Fruit fly (Drosophila melanogaster) whole organism, embryonic: Measurements from ENCODE around the gene Cpr.

Experiments used
- CG10209 ChIP-seq: fragments of 200-800 bp; sonication (Bioruptor generic); optimal IDR thresholded peaks from 3 replicates; lab custom pipeline; 2017; ENCODE audit warnings: missing biosample characterization, mild to moderate bottlenecking, missing genetic modification characterization, missing genetic modification reagents
- CG10267 ChIP-seq: fragments of 200-800 bp; sonication (Bioruptor generic); optimal IDR thresholded peaks from 2 replicates; lab custom pipeline; 2018; ENCODE audit warnings: missing biosample characterization, mild to moderate bottlenecking, missing genetic modification characterization, moderate library complexity
- CG10979 ChIP-seq: fragments of 200-800 bp; sonication (Bioruptor generic); optimal IDR thresholded peaks from 2 replicates; lab custom pipeline; 2018; ENCODE audit warnings: missing biosample characterization, mild to moderate bottlenecking, missing genetic modification characterization, moderate library complexity
- CG11247 ChIP-seq: fragments of 200-800 bp; sonication (Bioruptor generic); IDR thresholded peaks from 2 replicates; pipeline ENCODE4 v1.3.6; 2022; ENCODE audit warnings: missing biosample characterization, missing genetic modification characterization
- CG12104 ChIP-seq: fragments of 200-800 bp; sonication (Bioruptor generic); optimal IDR thresholded peaks from 3 replicates; lab custom pipeline; 2016; ENCODE audit warnings: missing biosample characterization, missing genetic modification characterization
- CG12659 ChIP-seq: fragments of 200-800 bp; sonication (Bioruptor generic); optimal IDR thresholded peaks from 3 replicates; lab custom pipeline; 2017; ENCODE audit warnings: mild to moderate bottlenecking, missing biosample characterization, missing genetic modification reagents, missing genetic modification characterization
- CG13287 ChIP-seq: fragments of 200-800 bp; sonication (Bioruptor generic); IDR thresholded peaks from 2 replicates; pipeline ENCODE4 v1.3.6; 2022; ENCODE audit warnings: missing biosample characterization, missing genetic modification characterization; ENCODE audit not compliant: partially characterized antibody
- CG14441 ChIP-seq: fragments of 200-800 bp; sonication (Bioruptor generic); IDR thresholded peaks from 2 replicates; pipeline ENCODE4 v1.3.6; 2022; ENCODE audit warnings: missing biosample characterization, missing genetic modification characterization
- CG15696 ChIP-seq: fragments of 200-800 bp; sonication (Bioruptor generic); optimal IDR thresholded peaks from 2 replicates; lab custom pipeline; 2019; ENCODE audit warnings: missing biosample characterization, mild to moderate bottlenecking, missing genetic modification characterization, moderate library complexity
- CG16863 ChIP-seq: fragments of 200-800 bp; sonication (Bioruptor generic); optimal IDR thresholded peaks from 3 replicates; lab custom pipeline; 2016; ENCODE audit warnings: missing biosample characterization, missing genetic modification characterization
- CG17829 ChIP-seq: fragments of 200-800 bp; optimal IDR thresholded peaks from 2 replicates; lab custom pipeline; 2019; ENCODE audit warnings: missing biosample characterization, mild to moderate bottlenecking, missing genetic modification characterization, moderate library complexity
- CG18262 ChIP-seq: fragments of 200-800 bp; optimal IDR thresholded peaks from 3 replicates; lab custom pipeline; 2019; ENCODE audit warnings: missing biosample characterization, mild to moderate bottlenecking, missing genetic modification characterization, moderate library complexity
- CG1832 ChIP-seq: fragments of 200-800 bp; sonication (Bioruptor generic); optimal IDR thresholded peaks from 2 replicates; lab custom pipeline; 2017; ENCODE audit warnings: missing biosample characterization, mild to moderate bottlenecking, missing genetic modification characterization, inconsistent platforms
- CG2202 ChIP-seq: fragments of 200-800 bp; sonication (Bioruptor generic); optimal IDR thresholded peaks from 2 replicates; lab custom pipeline; 2018; ENCODE audit warnings: missing biosample characterization, mild to moderate bottlenecking, missing genetic modification characterization
- CG3407 ChIP-seq: fragments of 200-800 bp; sonication (Bioruptor generic); optimal IDR thresholded peaks from 2 replicates; lab custom pipeline; 2018; ENCODE audit warnings: missing biosample characterization, mild to moderate bottlenecking, missing genetic modification characterization
- CG7372 ChIP-seq: fragments of 200-800 bp; sonication (Bioruptor generic); IDR thresholded peaks from 2 replicates; pipeline ENCODE4 v1.3.6; 2022; ENCODE audit warnings: missing biosample characterization, missing genetic modification characterization
- CG8388 ChIP-seq: fragments of 200-800 bp; sonication (Bioruptor generic); optimal IDR thresholded peaks from 2 replicates; lab custom pipeline; 2019; ENCODE audit warnings: missing biosample characterization, mild to moderate bottlenecking, missing genetic modification characterization, moderate library complexity
- Camta ChIP-seq: fragments of 200-800 bp; sonication (Bioruptor generic); optimal IDR thresholded peaks from 2 replicates; lab custom pipeline; 2016; ENCODE audit warnings: missing biosample characterization, missing genetic modification characterization
- D ChIP-seq, 2 experiments: fragments of 200-800 bp in 1 of 2; fragments of >200 bp in 1 of 2; sonication (Bioruptor generic) in 1 of 2; optimal IDR thresholded peaks; 2 replicates in 1 of 2; 3 replicates in 1 of 2; lab custom pipeline; 2017; ENCODE audit warnings: mild to moderate bottlenecking in 1 of 2, missing biosample characterization in 1 of 2, missing genetic modification characterization in 1 of 2, missing genetic modification reagents in 1 of 2
- D19A ChIP-seq: fragments of 200-800 bp; optimal IDR thresholded peaks from 3 replicates; lab custom pipeline; 2019; ENCODE audit warnings: missing biosample characterization, mild to moderate bottlenecking, missing genetic modification characterization, moderate library complexity
- E2f2 ChIP-seq: fragments of 200-800 bp; sonication (Bioruptor generic); IDR thresholded peaks from 2 replicates; pipeline ENCODE4 v1.3.6; 2022; ENCODE audit warnings: missing biosample characterization, missing genetic modification characterization
- HLH3B ChIP-seq: fragments of 200-800 bp; sonication (Bioruptor generic); IDR thresholded peaks from 2 replicates; pipeline ENCODE4 v1.3.6; 2022; ENCODE audit warnings: missing biosample characterization, missing genetic modification characterization
- Hmr ChIP-seq: fragments of 200-800 bp; sonication (Bioruptor generic); optimal IDR thresholded peaks from 3 replicates; lab custom pipeline; 2017; ENCODE audit warnings: mild to moderate bottlenecking, missing biosample characterization, missing genetic modification reagents, missing genetic modification characterization
- Hsf ChIP-seq: fragments of 200-800 bp; sonication (Bioruptor generic); optimal IDR thresholded peaks from 3 replicates; lab custom pipeline; 2016; ENCODE audit warnings: missing biosample characterization, missing genetic modification characterization
- Lhr ChIP-seq: fragments of 200-800 bp; sonication (Bioruptor generic); optimal IDR thresholded peaks from 3 replicates; lab custom pipeline; 2017; ENCODE audit warnings: mild to moderate bottlenecking, missing biosample characterization, missing genetic modification reagents, missing genetic modification characterization
- Side ChIP-seq: fragments of 200-800 bp; sonication (Bioruptor generic); optimal IDR thresholded peaks from 2 replicates; lab custom pipeline; 2016; ENCODE audit warnings: missing biosample characterization, missing genetic modification characterization
- ab ChIP-seq: fragments of 200-800 bp; sonication (Bioruptor generic); optimal IDR thresholded peaks from 2 replicates; lab custom pipeline; 2016; ENCODE audit warnings: missing biosample characterization, missing genetic modification characterization
- cato ChIP-seq: fragments of 200-800 bp; sonication (Bioruptor generic); optimal IDR thresholded peaks from 2 replicates; lab custom pipeline; 2016; ENCODE audit warnings: missing biosample characterization, missing genetic modification characterization, borderline replicate concordance
- dysf ChIP-seq: fragments of 200-800 bp; sonication (Bioruptor generic); IDR thresholded peaks from 3 replicates; pipeline ENCODE4 v1.3.6; 2022; ENCODE audit warnings: missing biosample characterization, missing genetic modification characterization
- fd102C ChIP-seq: fragments of 200-800 bp; sonication (Bioruptor generic); optimal IDR thresholded peaks from 2 replicates; lab custom pipeline; 2018; ENCODE audit warnings: missing biosample characterization, mild to moderate bottlenecking, missing genetic modification characterization, moderate library complexity
- fd64A ChIP-seq: fragments of 200-800 bp; sonication (Bioruptor generic); optimal IDR thresholded peaks from 3 replicates; lab custom pipeline; 2018; ENCODE audit warnings: missing biosample characterization, mild to moderate bottlenecking, missing genetic modification characterization
- gce ChIP-seq: fragments of 200-800 bp; sonication (Bioruptor generic); IDR thresholded peaks from 3 replicates; pipeline ENCODE4 v1.3.6; 2022; ENCODE audit warnings: missing biosample characterization, missing genetic modification characterization
- grau ChIP-seq: fragments of 200-800 bp; optimal IDR thresholded peaks from 3 replicates; lab custom pipeline; 2019; ENCODE audit warnings: missing biosample characterization, mild to moderate bottlenecking, missing genetic modification characterization, moderate library complexity
- insv ChIP-seq, 2 experiments: fragments of 200-800 bp; sonication (Bioruptor generic); optimal IDR thresholded peaks; 3 replicates each; lab custom pipeline; 2016 to 2018; ENCODE audit warnings: missing biosample characterization in 2 of 2, missing genetic modification characterization in 2 of 2
- nerfin-1 ChIP-seq: fragments of 200-800 bp; sonication (Bioruptor generic); optimal IDR thresholded peaks from 3 replicates; lab custom pipeline; 2019; ENCODE audit warnings: missing biosample characterization, mild to moderate bottlenecking, missing genetic modification characterization, moderate library complexity
- nerfin-2 ChIP-seq: fragments of 200-800 bp; sonication (Bioruptor generic); IDR thresholded peaks from 2 replicates; pipeline ENCODE4 v1.3.6; 2022; ENCODE audit warnings: missing biosample characterization, missing genetic modification characterization; ENCODE audit not compliant: partially characterized antibody
- pzg ChIP-seq: fragments of 200-800 bp; sonication (Bioruptor generic); optimal IDR thresholded peaks from 3 replicates; lab custom pipeline; 2018; ENCODE audit warnings: missing biosample characterization, mild to moderate bottlenecking, missing genetic modification characterization, moderate library complexity
- ranshi ChIP-seq: fragments of 200-800 bp; sonication (Bioruptor generic); IDR thresholded peaks from 2 replicates; pipeline ENCODE4 v1.3.6; 2022; ENCODE audit warnings: missing biosample characterization, missing genetic modification characterization
- sc ChIP-seq, 3 experiments: fragments of >200 bp in 2 of 3; fragments of 200-800 bp in 1 of 3; sonication (Bioruptor generic) in 1 of 3; optimal IDR thresholded peaks; 2 replicates in 2 of 3; 3 replicates in 1 of 3; lab custom pipeline; 2017; ENCODE audit warnings: mild to moderate bottlenecking in 1 of 3, missing biosample characterization in 1 of 3, missing genetic modification characterization in 1 of 3, missing genetic modification reagents in 1 of 3
- shn ChIP-seq: fragments of 200-800 bp; sonication (Bioruptor generic); optimal IDR thresholded peaks from 3 replicates; lab custom pipeline; 2016; ENCODE audit warnings: missing biosample characterization, missing genetic modification characterization
- stwl ChIP-seq: fragments of 200-800 bp; sonication (Bioruptor generic); optimal IDR thresholded peaks from 3 replicates; lab custom pipeline; 2018; ENCODE audit warnings: missing biosample characterization, mild to moderate bottlenecking, missing genetic modification characterization, moderate library complexity
- tgo ChIP-seq: fragments of 200-800 bp; sonication (Bioruptor generic); IDR thresholded peaks from 3 replicates; pipeline ENCODE4 v1.3.6; 2022; ENCODE audit warnings: missing biosample characterization, missing genetic modification characterization
- tin ChIP-seq: fragments of 200-800 bp; sonication (Bioruptor generic); optimal IDR thresholded peaks from 3 replicates; lab custom pipeline; 2016; ENCODE audit warnings: missing biosample characterization, missing genetic modification characterization
- trem ChIP-seq: fragments of 200-800 bp; optimal IDR thresholded peaks from 3 replicates; lab custom pipeline; 2019; ENCODE audit warnings: missing biosample characterization, mild to moderate bottlenecking, missing genetic modification characterization, moderate library complexity
- unc-4 ChIP-seq: fragments of 200-800 bp; sonication (Bioruptor generic); IDR thresholded peaks from 2 replicates; pipeline ENCODE4 v1.3.6; 2022; ENCODE audit warnings: missing biosample characterization, missing genetic modification characterization; ENCODE audit not compliant: partially characterized antibody
- unpg ChIP-seq: fragments of 200-800 bp; sonication (Bioruptor generic); optimal IDR thresholded peaks from 3 replicates; lab custom pipeline; 2018; ENCODE audit warnings: missing biosample characterization, mild to moderate bottlenecking, missing genetic modification characterization, moderate library complexity

Gene Cpr

DNA sequence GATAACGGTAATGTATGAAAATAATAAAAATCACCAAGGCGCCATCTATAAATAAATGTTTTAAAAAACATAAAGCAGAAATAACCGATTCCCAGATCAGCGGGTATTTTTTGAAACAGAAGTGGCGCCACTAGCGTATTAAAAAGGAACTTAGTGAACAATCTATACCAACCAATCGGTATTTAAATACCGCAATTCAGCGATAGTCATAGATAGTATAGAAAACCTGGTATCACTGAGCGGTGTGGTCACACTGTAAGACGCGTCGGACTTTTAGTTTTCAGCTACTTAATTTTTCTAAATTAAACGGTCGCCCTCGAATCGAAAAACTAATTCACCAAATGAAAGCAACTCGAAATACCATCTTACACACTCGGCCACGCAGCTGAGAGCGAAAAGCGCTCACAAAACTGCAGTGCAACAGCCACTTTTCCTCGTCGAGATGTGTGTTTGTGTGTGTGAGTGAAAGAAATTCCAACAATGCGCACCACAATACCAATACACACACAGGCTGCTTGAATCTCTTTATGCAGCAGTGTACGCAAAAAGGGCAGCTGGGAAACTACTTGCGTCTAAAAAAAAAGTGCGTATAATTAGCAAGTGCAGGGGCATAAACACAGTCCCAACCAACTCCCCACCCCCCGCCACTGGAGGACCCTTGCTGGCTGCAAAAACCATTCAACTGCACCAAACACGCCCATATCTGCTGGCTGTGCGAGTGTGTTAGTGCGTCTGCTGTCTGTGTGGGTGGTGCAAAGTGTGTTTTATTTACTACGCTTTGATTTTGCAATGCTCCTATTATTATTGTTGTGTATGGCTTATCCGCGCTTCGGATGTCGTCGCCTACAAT is 14.9 kb upstream of the Cpr start, which contains the start of gene PDZ-GEF (continued):
- TF ChIP-seq CG11247: peak; percentile 66
- peak; percentile 19 for TF ChIP-seq CG10209
- peak; percentile 8 for TF ChIP-seq CG12104 (GFP tag; lab: Kevin White, UChicago)
- peak; percentile 69 for TF ChIP-seq Hsf
- TF ChIP-seq Lhr (GFP tag; lab: Kevin White, UChicago): peak; percentile 96
- TF ChIP-seq nerfin-1 (tag; lab: Kevin White, UChicago): peak; percentile 99
- peak; percentile 74 for TF ChIP-seq Hmr (GFP tag; lab: Kevin White, UChicago)
- TF ChIP-seq unc-4 (GFP tag; lab: Robert Waterston, UW): peak; percentile 61
- peak; percentile 53 for TF ChIP-seq shn (GFP tag; lab: Kevin White, UChicago)
- TF ChIP-seq cato: no peak
- peak; percentile 89 for TF ChIP-seq pzg
- TF ChIP-seq fd102C (GFP tag; lab: Kevin White, UChicago): peak; percentile 15
- peak; percentile 63 for TF ChIP-seq CG13287 (GFP tag; lab: Robert Waterston, UW)
- no peak for TF ChIP-seq ranshi (GFP tag; lab: Robert Waterston, UW)
- no peak for TF ChIP-seq gce
- peak; percentile 44; the same call in 1 of the 2 replicates for TF ChIP-seq nerfin-2
- peak; percentile 68 for TF ChIP-seq CG15696 (tag; lab: Kevin White, UChicago)
- TF ChIP-seq E2f2: peak; percentile 67
- peak; percentile 42 for TF ChIP-seq Side (GFP tag; lab: Kevin White, UChicago)
- peak; percentile 50 for TF ChIP-seq CG18262 (tag; lab: Kevin White, UChicago)
- TF ChIP-seq trem (tag; lab: Kevin White, UChicago): peak; percentile 70
- TF ChIP-seq D (optimal IDR thresholded peaks at IDR 0.05; lab: Kevin White, UChicago): peak; percentile 67
- TF ChIP-seq D (GFP tag; optimal IDR thresholded peaks at IDR 0.05; lab: Kevin White, UChicago): no peak
- peak; percentile 53 for TF ChIP-seq CG14441 (GFP tag; lab: Robert Waterston, UW)
- peak; percentile 76 for TF ChIP-seq CG12659 (GFP tag; lab: Kevin White, UChicago)
- TF ChIP-seq CG10979: peak; percentile 79
- TF ChIP-seq HLH3B (GFP tag; lab: Robert Waterston, UW): 0 out of 2 replicates have a peak, but pooled peaks have one; percentile 17
- TF ChIP-seq tin (GFP tag; lab: Kevin White, UChicago): peak; percentile 62
- TF ChIP-seq CG2202 (tag; lab: Kevin White, UChicago): peak; percentile 27
- peak; percentile 53 for TF ChIP-seq grau (tag; lab: Kevin White, UChicago)
- TF ChIP-seq stwl (tag; lab: Kevin White, UChicago): peak; percentile 92
- peak; percentile 20 for TF ChIP-seq CG8388 (GFP tag; lab: Kevin White, UChicago)
- TF ChIP-seq unpg (GFP tag; lab: Kevin White, UChicago): no peak
- TF ChIP-seq CG16863 (GFP tag; lab: Kevin White, UChicago): peak; percentile 56
- TF ChIP-seq CG1832: no peak
- TF ChIP-seq CG7372 (GFP tag; lab: Robert Waterston, UW): no peak; the same call in 1 of the 2 replicates
- peak; percentile 56 for TF ChIP-seq tgo (GFP tag; lab: Robert Waterston, UW)
- no peak for TF ChIP-seq D19A (tag; lab: Kevin White, UChicago)
- TF ChIP-seq dysf (GFP tag; lab: Robert Waterston, UW): peak; percentile 54; the same call in 2 of the 3 replicates
- TF ChIP-seq Camta (GFP tag; lab: Kevin White, UChicago): peak; percentile 39
- TF ChIP-seq sc (optimal IDR thresholded peaks at IDR 0.05; lab: Kevin White, UChicago): no peak
- TF ChIP-seq sc (GFP tag; optimal IDR thresholded peaks at IDR 0.05; lab: Kevin White, UChicago): peak; percentile 27
- peak in 1 of 2 experiments; percentile 72 for TF ChIP-seq insv (GFP tag; optimal IDR thresholded peaks at IDR 0.05; lab: Kevin White, UChicago)
- peak; percentile 33 for TF ChIP-seq CG3407 (GFP tag; lab: Kevin White, UChicago)
- TF ChIP-seq CG10267 (tag; lab: Kevin White, UChicago): peak; percentile 68
- peak; percentile 82 for TF ChIP-seq CG17829 (tag; lab: Kevin White, UChicago)
- no peak for TF ChIP-seq fd64A (GFP tag; lab: Kevin White, UChicago)
- no peak for TF ChIP-seq ab (GFP tag; lab: Kevin White, UChicago)
